Fruit fly (Drosophila melanogaster): ENCODE measurements around the gene CG13895.

Gene CG13895

DNA sequence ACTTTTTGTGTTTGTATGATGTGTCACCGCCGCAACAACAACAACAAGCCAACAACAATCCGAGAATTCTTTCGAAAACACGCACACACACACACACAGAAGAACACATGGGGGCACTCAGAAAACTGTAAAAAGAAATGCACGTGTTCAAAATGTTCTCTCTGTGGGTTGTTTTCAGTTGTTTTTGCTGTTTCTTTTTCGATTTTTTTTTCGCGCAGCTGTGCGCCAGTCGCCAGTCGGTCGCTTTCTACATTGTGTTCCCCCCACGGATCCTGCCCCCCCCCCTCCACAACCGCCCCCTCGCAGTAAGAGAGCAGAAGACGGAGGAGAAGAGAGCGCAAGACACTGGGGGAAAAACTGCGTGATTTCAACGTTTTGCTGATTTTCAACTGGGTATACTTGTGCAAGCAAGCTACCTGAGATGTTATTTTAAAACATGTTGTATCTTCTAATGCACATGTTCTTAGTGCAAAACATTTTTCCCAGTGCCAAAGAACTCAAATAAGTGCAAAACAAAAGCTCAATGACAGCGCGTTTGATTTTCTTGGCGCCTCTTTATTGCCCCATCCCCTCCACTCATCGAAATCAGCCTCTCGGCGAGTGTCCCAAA lies 43.6 kb upstream of the CG13895 start (continued):
- TF ChIP-seq br (optimal IDR thresholded peaks at IDR 0.05) (no peak), Hr51 (GFP tag; optimal IDR thresholded peaks at IDR 0.05) (peak in 1 of 2 experiments; percentile 28), CG4404 (GFP tag; IDR thresholded peaks at IDR 0.05) (peak; percentile 53; the same call in 1 of the 2 replicates), CG32532 (GFP tag; IDR thresholded peaks at IDR 0.05) (peak; percentile 75), tgo (GFP tag; IDR thresholded peaks at IDR 0.05) (peak; percentile 55; the same call in 2 of the 3 replicates), CG14441 (GFP tag; IDR thresholded peaks at IDR 0.05) (peak; percentile 72), ranshi (GFP tag; IDR thresholded peaks at IDR 0.05) (peak; percentile 69), CG2199 (GFP tag; IDR thresholded peaks at IDR 0.05) (no peak), CG6765 (GFP tag; optimal IDR thresholded peaks at IDR 0.05) (no peak), CG32767 (GFP tag; IDR thresholded peaks at IDR 0.05) (peak; percentile 34; the same call in 1 of the 2 replicates), eyg (GFP tag; optimal IDR thresholded peaks at IDR 0.05) (no peak), CG11695 (GFP tag; IDR thresholded peaks at IDR 0.05) (0 out of 3 replicates have a peak, but pooled peaks have one; percentile 9), her (GFP tag; optimal IDR thresholded peaks at IDR 0.05) (no peak), CG17359 (tag; optimal IDR thresholded peaks at IDR 0.05) (peak; percentile 41), peb (GFP tag; IDR thresholded peaks at IDR 0.05) (no peak), unpg (GFP tag; optimal IDR thresholded peaks at IDR 0.05) (peak; percentile 4), CG12659 (GFP tag; optimal IDR thresholded peaks at IDR 0.05) (peak; percentile 25), ind (GFP tag; optimal IDR thresholded peaks at IDR 0.05) (peak; percentile 38), CG4730 (GFP tag; IDR thresholded peaks at IDR 0.05) (no peak), CG31224 (GFP tag; IDR thresholded peaks at IDR 0.05) (peak; percentile 38; the same call in 1 of the 2 replicates), NfI (GFP tag; optimal IDR thresholded peaks at IDR 0.05) (peak; percentile 19), slou (GFP tag; optimal IDR thresholded peaks at IDR 0.05) (no peak), Deaf1 (tag; optimal IDR thresholded peaks at IDR 0.05) (no peak), sisA (GFP tag; IDR thresholded peaks at IDR 0.05) (0 out of 2 replicates have a peak, but pooled peaks have one; percentile 10), sr (GFP tag; IDR thresholded peaks at IDR 0.05) (peak; percentile 46; the same call in 1 of the 3 replicates), nau (GFP tag; optimal IDR thresholded peaks at IDR 0.05) (peak; percentile 24), mld (GFP tag; IDR thresholded peaks at IDR 0.05; ENCODE audit: partially characterized antibody) (no peak), CG12391 (tag; optimal IDR thresholded peaks at IDR 0.05) (peak; percentile 8), rib (GFP tag; IDR thresholded peaks at IDR 0.05) (0 out of 2 replicates have a peak, but pooled peaks have one; percentile 46), CG18599 (GFP tag; optimal IDR thresholded peaks at IDR 0.05) (peak; percentile 47), crp (GFP tag; optimal IDR thresholded peaks at IDR 0.05) (no peak), ap (GFP tag; IDR thresholded peaks at IDR 0.05) (0 out of 2 replicates have a peak, but pooled peaks have one; percentile 7), CG15601 (tag; optimal IDR thresholded peaks at IDR 0.05) (no peak), CG12071 (GFP tag; optimal IDR thresholded peaks at IDR 0.05) (peak; percentile 23), gcm2 (GFP tag; optimal IDR thresholded peaks at IDR 0.05) (no peak), knrl (GFP tag; IDR thresholded peaks at IDR 0.05; ENCODE audit: partially characterized antibody) (no peak), aop (GFP tag; IDR thresholded peaks at IDR 0.05) (no peak), CG7271 (tag; optimal IDR thresholded peaks at IDR 0.05) (no peak), CG15011 (GFP tag; optimal IDR thresholded peaks at IDR 0.05) (no peak), en (GFP tag; optimal IDR thresholded peaks at IDR 0.05) (no peak), Blimp-1 (GFP tag; optimal IDR thresholded peaks at IDR 0.05) (peak; percentile 0), CG11398 (GFP tag; optimal IDR thresholded peaks at IDR 0.05) (no peak), bsh (GFP tag; optimal IDR thresholded peaks at IDR 0.05) (peak; percentile 5 to 19), CG13296 (GFP tag; optimal IDR thresholded peaks at IDR 0.05) (peak; percentile 8), CG1233 (GFP tag; optimal IDR thresholded peaks at IDR 0.05) (no peak), Poxn (GFP tag; IDR thresholded peaks at IDR 0.05) (no peak), Atf6 (GFP tag; IDR thresholded peaks at IDR 0.05) (no peak; the same call in 1 of the 2 replicates), hth (optimal IDR thresholded peaks at IDR 0.05) (no peak), CG11247 (GFP tag; IDR thresholded peaks at IDR 0.05) (peak; percentile 39; the same call in 1 of the 2 replicates), Neu2 (GFP tag; optimal IDR thresholded peaks at IDR 0.05; ENCODE audit: borderline replicate concordance) (no peak)

Data from whole organism, embryonic.